Worm (Caenorhabditis elegans): ENCODE measurements around the gene lgc-18.

ce11 chrX:12177521-12177920, 52.1 kb downstream of the lgc-18 start:
- TF ChIP-seq dao-5 (tag; optimal IDR thresholded peaks at IDR 0.05) (no peak), him-1 (tag; optimal IDR thresholded peaks at IDR 0.05) (no peak)
